Fruit fly (Drosophila melanogaster): ENCODE data around the gene CG5114.

The CG5114 gene

DNA sequence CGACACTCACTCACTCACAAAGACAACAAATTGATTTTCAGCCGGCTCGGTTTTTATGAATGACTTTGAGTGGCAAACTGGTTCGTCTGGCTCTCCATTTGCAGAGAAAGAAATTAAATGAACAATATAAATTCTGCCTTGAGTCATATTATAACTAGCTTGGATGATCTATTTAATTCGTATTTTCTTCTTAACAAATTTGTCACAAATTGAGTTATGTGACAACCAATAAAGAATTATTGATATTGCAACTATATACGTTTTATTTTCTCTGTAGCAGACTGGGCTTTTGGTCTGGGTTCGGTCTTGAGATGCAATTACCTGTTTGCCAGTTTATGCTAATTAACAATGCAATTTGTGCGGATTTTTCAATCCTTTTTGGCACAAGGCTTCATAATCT is 24.2 kb downstream of the CG5114 start (continued):
- TF ChIP-seq Drgx (GFP tag; IDR thresholded peaks at IDR 0.05) (peak; percentile 92), Sox102F (GFP tag; optimal IDR thresholded peaks at IDR 0.05) (peak; percentile 46), CG11695 (GFP tag; IDR thresholded peaks at IDR 0.05) (no peak), Hr51 (GFP tag; optimal IDR thresholded peaks at IDR 0.05) (no peak), ttk (GFP tag; IDR thresholded peaks at IDR 0.05) (peak; percentile 52; the same call in 1 of the 2 replicates), Blimp-1 (GFP tag; optimal IDR thresholded peaks at IDR 0.05) (peak; percentile 42), zfh2 (GFP tag; optimal IDR thresholded peaks at IDR 0.05) (no peak), ara (GFP tag; IDR thresholded peaks at IDR 0.05) (peak; percentile 39; the same call in 1 of the 2 replicates), Taf1 (GFP tag; IDR thresholded peaks at IDR 0.05) (no peak), Xrp1 (GFP tag; IDR thresholded peaks at IDR 0.05) (peak; percentile 53; the same call in 1 of the 2 replicates), CG7987 (GFP tag; optimal IDR thresholded peaks at IDR 0.05) (no peak), lola (GFP tag; optimal IDR thresholded peaks at IDR 0.05) (no peak), row (GFP tag; IDR thresholded peaks at IDR 0.05) (peak; percentile 36; the same call in 1 of the 3 replicates), CG2875 (GFP tag; optimal IDR thresholded peaks at IDR 0.05) (peak; percentile 4), CG8388 (GFP tag; optimal IDR thresholded peaks at IDR 0.05) (peak; percentile 49), CG15696 (tag; optimal IDR thresholded peaks at IDR 0.05) (no peak), Mad (GFP tag; optimal IDR thresholded peaks at IDR 0.05) (no peak), lmd (GFP tag; IDR thresholded peaks at IDR 0.05) (0 out of 2 replicates have a peak, but pooled peaks have one; percentile 17), CG10267 (tag; optimal IDR thresholded peaks at IDR 0.05) (no peak), Ets65A (GFP tag) (peak; percentile 68), nmo (GFP tag; optimal IDR thresholded peaks at IDR 0.05) (peak; percentile 2), pan (optimal IDR thresholded peaks at IDR 0.05) (no peak), pan (GFP tag; optimal IDR thresholded peaks at IDR 0.05 in 1 of 2, IDR thresholded peaks at IDR 0.05 in 1 of 2) (peak in 1 of 2 experiments; percentile 59), CG10979 (tag; optimal IDR thresholded peaks at IDR 0.05) (peak; percentile 25), HLH3B (GFP tag; IDR thresholded peaks at IDR 0.05) (no peak), bsh (GFP tag; optimal IDR thresholded peaks at IDR 0.05) (peak; percentile 36 to 45), CG14014 (GFP tag; IDR thresholded peaks at IDR 0.05) (no peak), CG12391 (tag; optimal IDR thresholded peaks at IDR 0.05) (peak; percentile 9), CG18262 (tag; optimal IDR thresholded peaks at IDR 0.05) (peak; percentile 35), Jarid2 (GFP tag; optimal IDR thresholded peaks at IDR 0.05) (no peak), GATAe (GFP tag; conservative IDR thresholded peaks at IDR 0.05) (no peak), CG4360 (GFP tag; IDR thresholded peaks at IDR 0.05) (no peak), CG30403 (GFP tag; optimal IDR thresholded peaks at IDR 0.05) (peak; percentile 15), Nf-YC (tag; optimal IDR thresholded peaks at IDR 0.05) (no peak), dmrt99B (tag; optimal IDR thresholded peaks at IDR 0.05) (peak; percentile 18), prd (optimal IDR thresholded peaks at IDR 0.05) (no peak), prd (GFP tag; IDR thresholded peaks at IDR 0.05) (peak; percentile 30; the same call in 2 of the 3 replicates), CG3407 (GFP tag; optimal IDR thresholded peaks at IDR 0.05) (no peak), vvl (GFP tag; IDR thresholded peaks at IDR 0.05) (peak; percentile 27; the same call in 1 of the 2 replicates)

DNA sequence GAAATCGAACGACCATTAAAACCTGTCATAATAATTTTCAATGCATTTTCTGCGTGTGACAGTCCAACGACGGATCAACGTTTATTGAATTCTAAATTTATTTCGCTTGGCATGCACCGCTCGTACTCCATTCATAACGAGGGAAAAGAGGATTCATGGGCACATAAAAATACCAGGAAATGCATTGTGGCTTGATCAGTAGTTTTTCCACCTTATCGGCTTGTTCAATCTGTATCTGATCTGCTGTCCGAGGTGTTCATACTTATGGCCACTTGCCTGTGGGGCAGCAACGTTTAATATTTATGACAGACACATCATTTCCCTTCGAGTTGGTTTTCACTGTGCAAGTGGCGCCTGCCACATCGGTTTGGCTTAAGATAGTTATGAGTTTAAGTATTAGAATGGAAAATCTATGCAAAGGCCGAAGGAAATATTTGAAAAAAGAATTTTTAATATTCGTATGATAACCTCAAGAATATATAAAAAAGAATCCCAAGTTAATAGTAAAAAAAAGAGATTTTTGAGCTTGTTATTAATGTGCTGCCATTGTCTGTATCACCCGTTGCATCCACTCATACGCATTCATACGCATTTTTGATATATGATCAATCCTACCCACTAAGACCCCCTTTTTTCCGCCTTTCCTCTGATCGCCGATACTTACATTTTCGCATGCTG is 24.8 kb downstream of the CG5114 start:
- TF ChIP-seq D19A (tag; optimal IDR thresholded peaks at IDR 0.05) (no peak), kni (GFP tag; optimal IDR thresholded peaks at IDR 0.05) (peak; percentile 73), CG16815 (GFP tag; optimal IDR thresholded peaks at IDR 0.05) (no peak), fd64A (GFP tag; optimal IDR thresholded peaks at IDR 0.05) (no peak), Stat92E (GFP tag; optimal IDR thresholded peaks at IDR 0.05) (peak in 1 of 3 experiments; percentile 81), Fer3 (tag; optimal IDR thresholded peaks at IDR 0.05) (no peak), wdn (GFP tag; IDR thresholded peaks at IDR 0.05) (no peak), sima (GFP tag; optimal IDR thresholded peaks at IDR 0.05) (no peak), CG11696 (GFP tag; IDR thresholded peaks at IDR 0.05) (peak; percentile 57), CG7786 (GFP tag; optimal IDR thresholded peaks at IDR 0.05) (no peak), grn (GFP tag; optimal IDR thresholded peaks at IDR 0.05) (peak; percentile 71), sens (GFP tag) (peak; percentile 73)

Measured in whole organism, embryonic.